Fruit fly (Drosophila melanogaster) whole organism, pupa: ENCODE measurements around the gene Oseg4.

ENCODE experiments used
- CG12605 ChIP-seq: fragments of 200-800 bp; sonication (Bioruptor generic); IDR thresholded peaks from 2 replicates; pipeline ENCODE4 v1.3.6; 2022; ENCODE audit warnings: missing biosample characterization, missing genetic modification characterization
- CG32121 ChIP-seq: fragments of 200-800 bp; sonication (Bioruptor generic); IDR thresholded peaks from 2 replicates; pipeline ENCODE4 v1.3.6; 2022; ENCODE audit warnings: missing biosample characterization, missing genetic modification characterization
- CG4496 ChIP-seq: fragments of 200-800 bp; sonication (Bioruptor generic); IDR thresholded peaks from 3 replicates; pipeline ENCODE4 v1.3.6; 2022; ENCODE audit warnings: missing biosample characterization, missing genetic modification characterization
- CG8159 ChIP-seq: fragments of 200-800 bp; sonication (Bioruptor generic); optimal IDR thresholded peaks from 3 replicates; lab custom pipeline; 2018; ENCODE audit warnings: missing biosample characterization, mild to moderate bottlenecking, missing genetic modification characterization, moderate library complexity
- D1 ChIP-seq: fragments of 200-800 bp; sonication (Bioruptor generic); optimal IDR thresholded peaks from 2 replicates; lab custom pipeline; 2018; ENCODE audit warnings: missing biosample characterization, mild to moderate bottlenecking, missing genetic modification characterization, moderate library complexity
- EcR ChIP-seq: fragments of 200-800 bp; sonication (Bioruptor generic); optimal IDR thresholded peaks from 3 replicates; lab custom pipeline; 2019; ENCODE audit warnings: missing biosample characterization, missing genetic modification characterization, mild to moderate bottlenecking, moderate library complexity, missing genetic modification reagents
- Pif1B ChIP-seq: fragments of 200-800 bp; sonication (Bioruptor generic); optimal IDR thresholded peaks from 3 replicates; lab custom pipeline; 2016; ENCODE audit warnings: missing biosample characterization, missing genetic modification characterization
- Snoo ChIP-seq: fragments of 200-800 bp; sonication (Bioruptor generic); optimal IDR thresholded peaks from 3 replicates; lab custom pipeline; 2017; ENCODE audit warnings: missing biosample characterization, mild to moderate bottlenecking, missing genetic modification characterization, inconsistent platforms
- fd96Ca ChIP-seq: fragments of 200-800 bp; sonication (Bioruptor generic); IDR thresholded peaks from 3 replicates; pipeline ENCODE4 v1.3.6; 2022; ENCODE audit warnings: missing biosample characterization, missing genetic modification characterization

DNA sequence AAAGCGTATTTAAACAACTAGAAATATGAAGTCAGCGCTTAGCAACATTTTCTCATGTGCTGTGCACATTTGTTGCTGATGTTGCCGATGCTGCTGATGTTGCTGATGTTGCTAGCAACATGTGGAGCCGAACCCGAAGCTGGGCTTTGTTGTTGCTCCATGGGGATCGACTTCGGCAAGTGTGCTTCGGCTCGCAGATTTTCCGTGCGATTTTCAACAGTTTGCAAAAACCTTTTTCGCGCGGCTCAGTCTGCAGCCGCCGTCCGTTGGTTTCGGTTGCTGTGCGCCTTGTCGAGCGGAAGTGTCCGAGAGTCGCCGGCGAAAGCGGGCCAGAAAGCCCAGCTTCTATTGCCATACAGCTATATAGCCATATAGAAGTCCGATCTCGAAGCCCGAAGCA, 47.0 kb downstream of the Oseg4 start:
- TF ChIP-seq D1 (tag; lab: Kevin White, UChicago) (no peak), CG8159 (tag; lab: Kevin White, UChicago) (no peak), Snoo (no peak), CG12605 (GFP tag; lab: Robert Waterston, UW) (no peak; the same call in 1 of the 2 replicates), EcR (GFP tag; lab: Kevin White, UChicago) (peak; percentile 26), fd96Ca (GFP tag; lab: Robert Waterston, UW) (peak; percentile 49; the same call in 1 of the 3 replicates), CG32121 (GFP tag; lab: Robert Waterston, UW) (no peak), CG4496 (GFP tag; lab: Robert Waterston, UW) (peak; percentile 89), Pif1B (GFP tag; lab: Kevin White, UChicago) (no peak)
